Fruit fly (Drosophila melanogaster): ENCODE measurements around the gene CG13244.

The CG13244 gene

DNA sequence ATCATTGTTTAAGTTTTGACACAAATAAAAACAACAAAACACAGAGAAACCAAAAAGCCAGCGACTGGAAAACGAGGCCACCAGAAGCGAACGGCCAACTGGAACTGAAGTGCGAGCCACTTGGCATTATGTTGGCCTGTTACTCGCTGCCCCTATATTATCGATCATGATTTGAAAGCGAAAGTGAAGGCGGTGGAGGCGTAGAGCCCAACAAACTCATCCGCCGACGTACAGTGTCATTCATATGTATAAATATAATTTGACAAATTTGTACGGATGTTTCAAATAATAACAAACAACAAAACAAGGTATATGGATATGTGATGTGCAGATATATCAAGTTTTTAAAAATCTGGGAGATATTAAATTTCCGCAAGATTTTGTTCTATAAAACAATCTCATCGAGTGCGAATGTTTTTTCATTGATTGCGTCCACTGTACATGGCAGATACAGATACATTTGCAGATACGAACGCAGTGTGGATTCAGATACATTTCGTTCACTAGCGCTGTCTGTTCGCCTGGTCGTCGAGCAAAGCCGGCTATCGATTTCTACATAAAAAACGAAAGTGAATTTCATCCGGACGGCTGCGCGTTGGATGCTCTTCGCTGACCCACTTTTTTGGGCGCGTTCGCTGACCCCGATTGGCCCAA lies 5.6 kb upstream of the CG13244 start (continued):
- TF ChIP-seq CG8281 (tag; optimal IDR thresholded peaks at IDR 0.05) (peak; percentile 85), stwl (tag; optimal IDR thresholded peaks at IDR 0.05) (peak; percentile 43), NC2β (GFP tag; optimal IDR thresholded peaks at IDR 0.05) (peak; percentile 95), CG12744 (GFP tag; optimal IDR thresholded peaks at IDR 0.05) (peak; percentile 95), abd-A (tag; optimal IDR thresholded peaks at IDR 0.05) (no peak), rib (GFP tag; IDR thresholded peaks at IDR 0.05) (peak; percentile 75), stc (GFP tag; IDR thresholded peaks at IDR 0.05) (peak; percentile 97), CG9215 (GFP tag; IDR thresholded peaks at IDR 0.05) (peak; percentile 90), CG32772 (GFP tag; IDR thresholded peaks at IDR 0.05) (peak; percentile 97), Ets97D (GFP tag; optimal IDR thresholded peaks at IDR 0.05) (peak; percentile 82), gsb (GFP tag; IDR thresholded peaks at IDR 0.05) (peak; percentile 93), pb (GFP tag; optimal IDR thresholded peaks at IDR 0.05) (peak; percentile 93), CG8359 (GFP tag; optimal IDR thresholded peaks at IDR 0.05; ENCODE audit: borderline replicate concordance) (peak; percentile 90), pita (GFP tag; optimal IDR thresholded peaks at IDR 0.05) (no peak), Blimp-1 (GFP tag; optimal IDR thresholded peaks at IDR 0.05) (peak; percentile 100), pfk (GFP tag; optimal IDR thresholded peaks at IDR 0.05) (peak; percentile 46), ATbp (GFP tag; optimal IDR thresholded peaks at IDR 0.05) (peak; percentile 96), cg (GFP tag; optimal IDR thresholded peaks at IDR 0.05) (peak; percentile 54), CG11247 (GFP tag; IDR thresholded peaks at IDR 0.05) (peak; percentile 84), Hr51 (GFP tag; optimal IDR thresholded peaks at IDR 0.05) (peak; percentile 93 to 99), gcm2 (GFP tag; optimal IDR thresholded peaks at IDR 0.05) (peak; percentile 95), Nf-YC (tag; optimal IDR thresholded peaks at IDR 0.05) (peak; percentile 85), B-H1 (GFP tag; IDR thresholded peaks at IDR 0.05) (peak; percentile 94), Hr78 (GFP tag; optimal IDR thresholded peaks at IDR 0.05) (no peak), CG33557 (GFP tag; optimal IDR thresholded peaks at IDR 0.05) (peak; percentile 90), Gug (GFP tag; IDR thresholded peaks at IDR 0.05) (peak; percentile 89), az2 (GFP tag; optimal IDR thresholded peaks at IDR 0.05) (peak; percentile 97), CG2199 (GFP tag; IDR thresholded peaks at IDR 0.05) (peak; percentile 82), zen (tag; optimal IDR thresholded peaks at IDR 0.05) (peak; percentile 87), Vsx1 (GFP tag; optimal IDR thresholded peaks at IDR 0.05) (peak; percentile 87), CG5245 (GFP tag; optimal IDR thresholded peaks at IDR 0.05) (peak; percentile 92), CG16779 (GFP tag; IDR thresholded peaks at IDR 0.05) (peak; percentile 70; the same call in 1 of the 2 replicates), NC2α (GFP tag; optimal IDR thresholded peaks at IDR 0.05) (peak; percentile 97), Sry-β (GFP tag; optimal IDR thresholded peaks at IDR 0.05) (peak; percentile 66), Rx (GFP tag; IDR thresholded peaks at IDR 0.05) (peak; percentile 89), run (tag; optimal IDR thresholded peaks at IDR 0.05) (peak; percentile 98), CG2129 (GFP tag; IDR thresholded peaks at IDR 0.05; ENCODE audit: partially characterized antibody) (no peak), CG10565 (GFP tag; optimal IDR thresholded peaks at IDR 0.05) (peak; percentile 82), CG4707 (GFP tag; optimal IDR thresholded peaks at IDR 0.05) (peak; percentile 98), CG11696 (GFP tag; IDR thresholded peaks at IDR 0.05) (peak; percentile 90), CG15073 (GFP tag; optimal IDR thresholded peaks at IDR 0.05) (peak; percentile 73), croc (GFP tag; conservative IDR thresholded peaks at IDR 0.05) (peak; percentile 93), chn (GFP tag; optimal IDR thresholded peaks at IDR 0.05) (peak; percentile 96), sens (GFP tag) (peak; percentile 99), CG11504 (tag; optimal IDR thresholded peaks at IDR 0.05) (peak; percentile 95), danr (GFP tag; IDR thresholded peaks at IDR 0.05) (peak; percentile 93), CG30020 (tag; optimal IDR thresholded peaks at IDR 0.05) (peak; percentile 76), CG1233 (GFP tag; optimal IDR thresholded peaks at IDR 0.05) (peak; percentile 94), Rfx (GFP tag; IDR thresholded peaks at IDR 0.05) (peak; percentile 95)
